Fruit fly (Drosophila melanogaster): ENCODE measurements around the gene Cpr72Ec.
A peak's percentile ranks its signal among the peaks of the same experiment; 100 is the strongest.

Gene Cpr72Ec

DNA sequence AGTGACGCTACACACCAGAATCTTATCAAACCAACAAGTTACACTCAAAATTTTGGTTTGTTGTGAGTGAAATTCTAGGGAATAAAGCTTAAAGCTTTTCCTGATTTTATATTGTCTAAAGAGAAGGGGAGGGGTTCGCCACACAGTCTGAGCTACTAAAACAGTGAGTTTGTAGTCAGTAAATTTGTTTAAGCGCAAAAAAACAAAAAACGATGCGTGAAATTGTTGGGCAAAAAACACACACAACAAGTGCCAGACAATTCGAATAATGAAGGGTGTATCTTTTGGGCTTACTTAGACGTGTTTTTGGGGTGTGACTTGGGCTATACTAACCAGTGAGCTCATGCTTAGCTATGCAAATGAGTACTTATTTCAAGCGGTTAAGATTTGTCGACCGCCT lies 7.3 kb downstream of the Cpr72Ec start:
- no peak for TF ChIP-seq noc (tag; optimal IDR thresholded peaks at IDR 0.05)

DNA sequence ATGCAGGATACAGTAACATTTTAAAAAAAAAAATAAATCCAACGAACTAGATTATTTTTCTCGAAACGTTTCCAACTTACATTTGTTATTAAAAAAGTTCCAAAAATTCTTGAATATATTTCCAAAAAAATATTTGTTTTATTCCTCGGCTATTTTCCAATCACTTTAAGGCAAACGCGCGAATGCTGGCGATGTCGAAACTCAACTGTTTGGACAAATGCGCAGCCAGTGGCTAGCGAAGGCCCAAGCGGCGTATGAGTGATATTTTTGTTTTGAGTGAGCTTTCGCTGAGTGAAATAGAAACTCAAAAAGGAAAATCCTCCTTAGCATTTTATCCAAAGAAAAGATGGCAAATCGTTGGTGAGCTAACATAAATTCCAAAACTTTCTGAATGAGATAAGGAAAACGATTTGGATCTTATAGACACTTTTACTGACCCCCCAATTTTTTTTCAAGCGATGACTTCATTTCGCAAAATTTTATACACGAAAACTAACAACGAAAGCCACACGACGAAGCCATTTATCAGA lies 7.9 kb downstream of the Cpr72Ec start, which contains the start of gene ringer:
Gene ringer, minus strand, starts transcription at position 210 of the 530 bp plus-strand sequence.
- TF ChIP-seq noc (tag; optimal IDR thresholded peaks at IDR 0.05) = no peak

DNA sequence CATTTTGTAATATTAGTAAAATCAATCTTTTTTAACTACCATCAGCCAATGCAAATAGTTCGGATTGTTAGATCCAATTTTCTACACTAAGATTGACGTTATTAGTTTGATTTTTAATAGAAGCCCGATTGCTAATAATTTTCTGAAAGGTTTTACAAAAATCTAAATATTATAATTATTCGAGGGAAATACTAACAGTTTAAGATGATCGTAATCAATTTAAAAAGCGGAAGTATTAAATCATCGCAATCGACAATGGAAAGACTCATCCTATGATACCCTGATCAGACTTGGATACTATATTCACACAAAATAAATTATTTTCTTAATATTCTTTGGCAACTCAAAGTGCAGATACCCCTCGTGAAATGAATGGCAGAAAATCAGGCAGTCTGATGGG lies 9.3 kb downstream of the Cpr72Ec start:
- TF ChIP-seq noc (tag; optimal IDR thresholded peaks at IDR 0.05) = no peak

DNA sequence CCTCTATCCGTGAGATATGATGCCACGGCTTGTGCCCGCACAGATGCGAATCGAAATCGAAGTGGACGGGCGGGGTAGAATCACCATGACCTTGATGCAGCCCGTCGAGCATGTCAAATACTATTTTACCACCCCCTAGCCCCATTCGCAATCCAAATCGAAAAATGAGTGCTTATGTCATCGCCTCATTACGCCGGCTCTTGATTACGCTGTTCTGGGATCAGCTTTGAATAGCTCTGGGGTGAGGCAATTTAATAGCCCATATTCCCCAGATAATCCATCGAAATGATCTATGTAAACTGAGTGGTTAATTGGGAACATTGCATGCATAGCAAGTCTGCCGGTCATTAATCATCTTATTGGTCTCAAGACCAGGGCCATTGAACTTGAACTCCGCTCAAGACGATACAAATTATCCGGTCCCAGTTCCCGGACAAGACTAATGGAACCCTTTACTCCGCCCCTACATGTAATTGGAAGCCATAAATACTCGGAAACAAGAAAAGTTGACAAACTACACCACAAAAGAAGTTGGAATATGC lies 9.9 kb downstream of the Cpr72Ec start:
- no peak for TF ChIP-seq noc (tag; optimal IDR thresholded peaks at IDR 0.05)

DNA sequence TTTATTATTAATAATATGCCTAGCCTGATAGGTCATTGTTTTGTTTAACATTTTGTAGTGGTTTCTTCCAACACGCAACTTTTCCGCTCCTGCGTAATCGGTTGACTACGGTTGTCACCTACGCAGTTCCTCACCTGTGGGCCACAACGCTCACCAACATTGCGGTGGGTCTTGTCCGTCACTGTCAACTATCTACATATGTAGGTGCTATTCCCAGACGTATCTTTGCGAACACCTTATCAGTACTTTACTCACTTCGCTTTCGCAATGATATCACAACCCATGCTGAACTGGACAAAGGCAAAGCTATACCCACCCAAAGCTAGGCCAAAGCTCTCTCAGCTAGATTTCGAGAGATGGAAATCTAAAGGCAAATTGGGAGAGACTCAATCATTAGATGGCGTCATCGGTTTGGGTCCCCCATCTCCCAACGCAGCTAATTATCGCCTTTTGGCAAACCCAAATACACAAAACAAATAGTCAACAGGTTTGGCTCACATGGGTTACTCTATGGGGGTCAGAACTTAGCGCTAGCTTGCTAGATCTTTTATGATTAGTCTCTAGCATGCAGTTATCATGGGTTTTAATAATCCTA lies 10.9 kb downstream of the Cpr72Ec start:
- peak; percentile 17 for TF ChIP-seq noc (tag; optimal IDR thresholded peaks at IDR 0.05)

DNA sequence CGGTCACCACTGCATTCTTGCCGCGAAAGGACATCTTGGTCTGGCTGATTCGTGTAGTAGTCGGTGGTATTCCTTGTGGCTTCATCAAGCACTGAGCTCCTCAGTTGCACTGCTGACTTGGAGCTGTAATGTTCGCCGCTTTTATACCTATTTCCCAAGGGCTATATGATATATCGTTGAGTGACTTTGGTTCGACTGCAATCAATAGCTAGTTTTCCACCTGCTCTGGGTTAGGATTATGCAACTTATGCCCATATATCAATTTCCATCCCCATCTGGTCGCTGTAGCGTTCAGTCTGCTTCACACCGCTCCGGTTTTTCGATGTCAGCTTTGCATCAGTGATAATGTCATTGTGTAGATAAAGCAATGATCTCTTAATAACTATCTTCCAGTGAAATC lies 12.9 kb downstream of the Cpr72Ec start, which contains the start of gene Pdh:
Gene Pdh, minus strand, starts transcription at position 101 of the 400 bp plus-strand sequence.
- no peak for TF ChIP-seq noc (tag; optimal IDR thresholded peaks at IDR 0.05)

DNA sequence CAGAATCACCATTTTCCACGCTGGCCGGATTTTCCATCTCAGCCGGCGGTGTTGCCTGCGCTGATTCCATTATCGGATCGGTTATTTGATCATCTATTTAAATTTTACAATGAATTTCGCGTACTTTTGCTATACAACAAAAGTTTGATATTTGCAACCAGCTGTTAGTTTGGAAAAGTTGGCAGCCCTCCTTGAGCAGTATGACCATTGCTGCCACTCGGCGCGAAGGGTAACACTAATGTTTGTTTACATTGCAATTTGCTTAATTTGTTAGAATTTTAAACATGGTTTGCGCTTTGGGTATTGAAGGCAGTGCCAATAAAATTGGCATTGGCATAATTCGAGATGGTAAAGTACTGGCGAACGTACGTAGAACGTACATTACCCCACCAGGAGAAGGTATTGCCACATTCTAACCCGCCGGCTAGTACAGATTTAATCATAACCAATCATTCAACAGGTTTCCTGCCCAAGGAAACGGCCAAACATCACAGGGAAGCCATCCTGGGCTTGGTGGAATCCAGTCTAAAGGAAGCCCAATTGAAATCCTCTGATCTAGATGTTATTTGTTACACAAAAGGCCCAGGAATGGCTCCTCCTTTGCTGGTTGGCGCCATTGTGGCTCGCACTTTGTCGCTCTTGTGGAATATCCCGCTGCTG lies 15.2 kb downstream of the Cpr72Ec start, which contains the start of the genes Golgin104 and Tcs3:
Gene Golgin104, minus strand, starts transcription at position 182 of the 660 bp plus-strand sequence.
Gene Tcs3, plus strand, starts transcription at position 222 of the 660 bp plus-strand sequence.
- no peak for TF ChIP-seq noc (tag; optimal IDR thresholded peaks at IDR 0.05)

DNA sequence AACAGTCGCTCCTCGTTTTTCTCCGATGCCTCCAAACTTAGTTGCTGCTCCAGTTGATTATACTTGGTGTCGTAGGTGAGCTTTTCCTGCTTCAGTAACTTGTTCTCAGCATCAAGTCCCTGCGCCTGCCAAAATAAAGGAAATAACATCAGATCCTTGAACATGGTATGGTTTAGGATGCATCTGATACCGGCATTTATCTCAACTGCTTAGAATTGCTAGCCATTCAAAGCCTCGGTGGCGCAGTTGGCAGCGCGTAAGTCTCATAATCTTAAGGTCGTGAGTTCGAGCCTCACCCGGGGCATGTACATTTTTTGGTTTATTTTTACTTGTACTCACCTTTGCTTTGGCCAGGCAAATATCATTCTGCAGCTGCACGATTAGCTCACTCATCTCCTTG lies 17.5 kb downstream of the Cpr72Ec start:
- no peak for TF ChIP-seq noc (tag; optimal IDR thresholded peaks at IDR 0.05)

DNA sequence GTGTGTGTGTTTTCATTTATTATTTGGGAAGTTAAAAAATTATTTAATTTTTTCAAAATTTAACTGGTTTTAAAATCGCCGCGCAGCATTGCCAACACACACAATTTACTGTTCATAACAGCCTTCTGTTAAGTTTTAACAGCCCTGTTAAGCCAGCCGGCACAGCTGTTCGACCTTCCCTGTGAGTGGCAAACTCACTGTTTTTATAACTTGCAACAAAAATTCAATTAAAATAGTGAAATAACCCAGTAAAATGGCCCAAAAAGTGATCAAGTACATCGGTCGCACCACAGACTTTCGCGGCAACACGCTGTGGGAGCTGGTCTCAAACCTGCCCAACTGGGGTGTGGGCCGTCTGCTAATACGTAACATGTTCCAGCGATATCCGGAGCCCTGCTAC lies 19.2 kb downstream of the Cpr72Ec start, which contains the start of gene mRpS34:
Gene mRpS34, plus strand, starts transcription at position 161 of the 400 bp plus-strand sequence.
- TF ChIP-seq noc (tag; optimal IDR thresholded peaks at IDR 0.05) = no peak

DNA sequence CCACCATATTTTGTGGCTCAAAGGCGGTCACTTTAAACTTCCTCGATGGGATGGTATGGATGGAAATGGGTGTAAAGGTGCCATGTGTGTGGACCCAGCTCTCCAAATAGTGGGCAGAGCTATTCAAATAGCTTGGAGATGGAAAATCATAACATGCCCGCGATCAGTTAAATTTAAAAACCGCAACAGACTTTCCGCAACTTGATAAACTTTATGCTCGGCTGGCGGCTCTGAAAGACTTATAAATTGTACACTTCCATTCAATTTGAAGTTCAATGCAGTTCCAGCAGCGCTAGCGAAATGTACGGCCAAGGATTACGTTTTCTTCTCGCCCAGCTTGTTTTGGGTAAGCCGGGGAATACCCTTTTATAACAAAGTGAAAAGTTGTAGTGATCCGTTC lies 21.1 kb downstream of the Cpr72Ec start, which contains the start of gene CG33257:
Gene CG33257, plus strand, starts transcription at position 301 of the 400 bp plus-strand sequence.
- TF ChIP-seq noc (tag; optimal IDR thresholded peaks at IDR 0.05) = no peak

DNA sequence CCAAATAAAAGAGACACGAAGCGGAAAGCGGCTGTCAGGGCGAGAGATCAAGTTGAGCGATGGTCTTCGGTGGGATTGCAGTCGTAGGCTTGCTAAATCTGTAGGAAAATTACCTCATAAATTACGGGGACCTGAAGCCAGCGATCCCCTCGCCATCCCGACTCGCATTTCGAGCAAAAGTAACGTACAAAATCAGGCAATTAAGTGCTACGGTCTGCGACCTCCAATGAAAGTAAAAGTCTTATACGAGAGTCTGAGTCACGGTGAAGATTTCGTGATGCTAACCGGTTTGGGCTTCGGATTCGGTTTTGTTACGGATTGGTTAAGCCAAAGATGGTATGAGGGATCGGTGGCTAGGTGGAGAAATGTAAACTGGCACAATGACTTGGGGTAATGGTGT lies 27.3 kb downstream of the Cpr72Ec start:
- TF ChIP-seq noc (tag; optimal IDR thresholded peaks at IDR 0.05) = no peak

DNA sequence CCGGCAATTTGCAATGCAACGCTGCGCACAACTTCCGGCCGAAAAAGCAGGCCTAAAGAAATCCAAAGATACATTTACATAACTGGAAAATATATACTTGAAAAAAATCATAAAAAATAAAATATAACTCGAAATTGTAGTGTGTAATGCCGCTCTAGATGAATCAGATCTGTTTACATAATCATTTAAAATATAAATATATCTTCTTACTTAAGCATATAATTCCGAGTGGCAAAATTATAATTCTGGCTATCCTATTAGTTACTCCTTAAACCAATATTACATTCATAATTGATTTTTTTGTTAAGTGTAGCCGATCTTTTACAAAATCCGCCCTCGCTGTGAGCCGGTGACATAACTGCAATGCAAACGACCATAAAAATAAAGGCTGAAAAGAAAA lies 27.7 kb downstream of the Cpr72Ec start:
- no peak for TF ChIP-seq noc (tag; optimal IDR thresholded peaks at IDR 0.05)

DNA sequence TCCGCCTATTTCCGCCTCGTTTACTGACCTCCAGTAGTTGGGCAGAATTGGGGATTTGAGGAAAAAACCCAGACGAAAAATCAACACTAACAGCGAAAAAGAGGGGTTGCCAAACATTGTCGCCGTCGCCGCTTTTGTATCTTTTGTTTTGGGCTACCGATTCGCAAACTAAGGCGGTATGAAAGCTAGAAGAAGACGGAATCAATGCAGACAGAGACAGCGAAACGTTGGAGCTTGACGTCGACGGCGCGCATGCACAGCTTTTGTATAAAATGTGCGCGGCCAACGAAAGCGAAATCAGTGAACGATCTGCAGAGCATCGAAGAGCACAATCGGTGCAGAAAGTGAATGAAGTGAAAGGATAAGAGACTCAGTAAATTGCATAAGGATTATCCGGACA lies 28.4 kb downstream of the Cpr72Ec start, which contains the start of gene CG4998:
Gene CG4998, plus strand, starts transcription at position 301 of the 400 bp plus-strand sequence.
- no peak for TF ChIP-seq noc (tag; optimal IDR thresholded peaks at IDR 0.05)

DNA sequence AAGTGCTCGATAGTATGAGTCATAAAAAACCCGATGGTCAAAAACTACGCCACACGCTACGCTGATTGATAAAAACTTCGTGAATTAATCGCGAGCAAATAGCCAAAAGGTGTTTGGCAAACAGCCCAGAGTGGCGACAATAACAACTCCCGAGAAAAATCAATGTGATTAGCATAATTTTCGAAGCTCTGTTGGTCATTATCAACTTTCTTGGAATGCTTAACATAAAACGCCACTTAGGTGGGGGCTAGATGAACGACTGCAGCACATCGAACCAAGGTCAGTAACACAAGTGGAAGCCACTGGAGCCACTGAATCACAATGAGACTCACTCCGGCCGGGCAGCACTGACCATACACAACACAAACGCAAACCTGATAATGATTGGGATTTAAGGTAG lies 29.4 kb downstream of the Cpr72Ec start:
- no peak for TF ChIP-seq noc (tag; optimal IDR thresholded peaks at IDR 0.05)

DNA sequence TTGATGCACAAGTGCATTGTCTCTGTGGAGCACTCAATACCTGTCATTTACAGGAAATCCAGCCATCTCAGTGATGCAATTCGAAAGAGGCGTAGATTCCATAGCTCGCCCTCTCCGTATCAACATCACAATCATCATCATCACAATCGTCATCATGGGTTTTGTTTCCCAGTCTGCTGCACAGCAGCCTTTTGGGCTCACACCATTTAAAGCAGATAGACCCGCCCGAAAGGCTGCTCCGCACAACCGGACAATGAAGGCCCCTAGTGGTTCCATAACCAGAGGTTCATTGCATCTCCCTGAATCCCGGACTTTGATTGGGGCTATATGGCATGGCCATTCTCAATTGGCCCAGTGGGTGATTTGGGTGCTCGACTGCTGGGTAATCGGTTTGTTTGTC lies 32.3 kb downstream of the Cpr72Ec start:
- no peak for TF ChIP-seq noc (tag; optimal IDR thresholded peaks at IDR 0.05)

DNA sequence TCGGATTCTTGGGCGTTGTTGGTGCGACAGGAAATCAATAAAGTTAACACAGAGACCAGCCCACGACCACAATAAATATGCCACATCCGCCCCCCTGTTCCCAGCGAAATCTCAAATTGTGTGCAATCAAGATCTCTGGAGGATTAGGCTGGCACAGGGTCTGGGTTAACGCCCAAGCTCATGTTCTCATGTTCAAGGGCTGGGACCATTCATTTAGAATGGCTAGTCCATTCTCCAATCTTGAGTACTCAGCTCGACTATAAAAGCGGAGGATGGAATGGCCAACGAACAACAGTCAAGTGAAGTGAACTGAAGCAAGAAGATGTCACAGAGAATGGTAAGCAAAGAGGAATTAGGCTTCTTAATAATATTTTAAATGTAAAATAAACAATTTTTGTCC lies 34.1 kb downstream of the Cpr72Ec start, which contains the start of gene CG13056:
Gene CG13056, plus strand, starts transcription at position 301 of the 400 bp plus-strand sequence.
- TF ChIP-seq noc (tag; optimal IDR thresholded peaks at IDR 0.05) = no peak
